Worm (Caenorhabditis elegans) whole organism, L4/young adult: ENCODE data around the gene Y113G7B.11.

Experiments
- W03F9.2 ChIP-seq: fragments of 150-350 bp; optimal IDR thresholded peaks from 2 replicates; lab custom pipeline; 2014; ENCODE audit warnings: missing biosample characterization, missing genetic modification characterization
- dao-5 ChIP-seq: sonication (generic microtip); optimal IDR thresholded peaks from 2 replicates; lab custom pipeline; 2016; ENCODE audit warnings: missing genotype, missing genetic modification characterization, moderate library complexity, missing compliant biosample characterization
- him-1 ChIP-seq: sonication (generic microtip); optimal IDR thresholded peaks from 2 replicates; lab custom pipeline; 2016; ENCODE audit warnings: missing genotype, missing genetic modification reagents, missing genetic modification characterization, missing compliant biosample characterization

ce11 chrV:20196671-20197070 is 18.4 kb downstream of the Y113G7B.11 start, which contains the start of gene ftr-1:
- no peak for TF ChIP-seq him-1 (tag; lab: Kevin White, UChicago)
- TF ChIP-seq W03F9.2 (tag; lab: Kevin White, UChicago), result no peak
- TF ChIP-seq dao-5 (tag; lab: Kevin White, UChicago), result no peak
